Fruit fly (Drosophila melanogaster) whole organism, embryonic: ENCODE measurements around the gene CG3491.
A peak's percentile ranks its signal among the peaks of the same experiment; 100 is the strongest.

Source experiments
- Abd-B ChIP-seq: fragments of 200-800 bp; sonication (Bioruptor generic); optimal IDR thresholded peaks from 2 replicates; lab custom pipeline; 2018; ENCODE audit warnings: missing biosample characterization, mild to moderate bottlenecking, missing genetic modification characterization, moderate library complexity
- B-H2 ChIP-seq: fragments of 200-800 bp; sonication (Bioruptor generic); optimal IDR thresholded peaks from 2 replicates; lab custom pipeline; 2018; ENCODE audit warnings: missing biosample characterization, mild to moderate bottlenecking, missing genetic modification characterization
- Bgb ChIP-seq: fragments of 200-800 bp; sonication (Bioruptor generic); IDR thresholded peaks from 2 replicates; pipeline ENCODE4 v1.3.6; 2022; ENCODE audit warnings: missing biosample characterization, missing genetic modification characterization; ENCODE audit not compliant: partially characterized antibody
- CG10209 ChIP-seq: fragments of 200-800 bp; sonication (Bioruptor generic); optimal IDR thresholded peaks from 3 replicates; lab custom pipeline; 2017; ENCODE audit warnings: missing biosample characterization, mild to moderate bottlenecking, missing genetic modification characterization, missing genetic modification reagents
- CG10267 ChIP-seq: fragments of 200-800 bp; sonication (Bioruptor generic); optimal IDR thresholded peaks from 2 replicates; lab custom pipeline; 2018; ENCODE audit warnings: missing biosample characterization, mild to moderate bottlenecking, missing genetic modification characterization, moderate library complexity
- CG10979 ChIP-seq: fragments of 200-800 bp; sonication (Bioruptor generic); optimal IDR thresholded peaks from 2 replicates; lab custom pipeline; 2018; ENCODE audit warnings: missing biosample characterization, mild to moderate bottlenecking, missing genetic modification characterization, moderate library complexity
- CG14965 ChIP-seq: fragments of 200-800 bp; sonication (Bioruptor generic); optimal IDR thresholded peaks from 2 replicates; lab custom pipeline; 2016; ENCODE audit warnings: missing biosample characterization, missing genetic modification characterization, borderline replicate concordance
- CG15011 ChIP-seq: fragments of 200-800 bp; sonication (Bioruptor generic); optimal IDR thresholded peaks from 3 replicates; lab custom pipeline; 2018; ENCODE audit warnings: missing biosample characterization, mild to moderate bottlenecking, missing genetic modification characterization
- CG15601 ChIP-seq: fragments of 200-800 bp; sonication (Bioruptor generic); optimal IDR thresholded peaks from 3 replicates; lab custom pipeline; 2019; ENCODE audit warnings: missing biosample characterization, mild to moderate bottlenecking, missing genetic modification characterization, moderate library complexity
- CG32532 ChIP-seq: fragments of 200-800 bp; sonication (Bioruptor generic); IDR thresholded peaks from 2 replicates; pipeline ENCODE4 v1.3.6; 2022; ENCODE audit warnings: missing biosample characterization, missing genetic modification characterization
- CG5245 ChIP-seq: fragments of 200-800 bp; sonication (Bioruptor generic); optimal IDR thresholded peaks from 3 replicates; lab custom pipeline; 2016; ENCODE audit warnings: missing biosample characterization, missing genetic modification characterization
- CG7556 ChIP-seq: fragments of 200-800 bp; sonication (Bioruptor generic); optimal IDR thresholded peaks from 2 replicates; lab custom pipeline; 2017; ENCODE audit warnings: missing biosample characterization, mild to moderate bottlenecking, missing genetic modification characterization
- CG7745 ChIP-seq: fragments of 200-800 bp; sonication (Bioruptor generic); optimal IDR thresholded peaks from 2 replicates; lab custom pipeline; 2018; ENCODE audit warnings: missing biosample characterization, mild to moderate bottlenecking, missing genetic modification characterization, moderate library complexity
- CG7963 ChIP-seq: fragments of 200-800 bp; sonication (Bioruptor generic); IDR thresholded peaks from 3 replicates; pipeline ENCODE4 v1.3.6; 2022; ENCODE audit warnings: missing biosample characterization, missing genetic modification characterization; ENCODE audit not compliant: partially characterized antibody
- CTCF ChIP-seq: fragments of 200-800 bp; sonication (Bioruptor generic); optimal IDR thresholded peaks from 2 replicates; lab custom pipeline; 2017; ENCODE audit warnings: missing biosample characterization, mild to moderate bottlenecking, missing genetic modification characterization, moderate library complexity
- CkIIα-i1 ChIP-seq: fragments of 200-800 bp; sonication (Bioruptor generic); IDR thresholded peaks from 2 replicates; pipeline ENCODE4 v1.3.6; 2022; ENCODE audit warnings: missing biosample characterization, missing genetic modification characterization
- HLH4C ChIP-seq: fragments of 200-800 bp; sonication (Bioruptor generic); IDR thresholded peaks from 3 replicates; pipeline ENCODE4 v1.3.6; 2022; ENCODE audit warnings: missing biosample characterization, missing genetic modification characterization; ENCODE audit not compliant: partially characterized antibody
- Mes4 ChIP-seq: fragments of 200-800 bp; sonication (Bioruptor generic); optimal IDR thresholded peaks from 2 replicates; lab custom pipeline; 2016; ENCODE audit warnings: missing biosample characterization, missing genetic modification characterization
- Mrtf ChIP-seq: fragments of 200-800 bp; sonication (Bioruptor generic); IDR thresholded peaks from 3 replicates; pipeline ENCODE4 v1.3.6; 2022; ENCODE audit warnings: missing biosample characterization, missing genetic modification characterization
- Nf-YB ChIP-seq: fragments of 200-800 bp; sonication (Bioruptor generic); optimal IDR thresholded peaks from 3 replicates; lab custom pipeline; 2019; ENCODE audit warnings: missing biosample characterization, mild to moderate bottlenecking, missing genetic modification characterization, moderate library complexity
- al ChIP-seq: fragments of 200-800 bp; sonication (Bioruptor generic); IDR thresholded peaks from 2 replicates; pipeline ENCODE4 v1.3.6; 2022; ENCODE audit warnings: missing biosample characterization, missing genetic modification characterization
- aop ChIP-seq: fragments of 200-800 bp; sonication (Bioruptor generic); IDR thresholded peaks from 2 replicates; pipeline ENCODE4 v1.3.6; 2022; ENCODE audit warnings: missing biosample characterization, missing genetic modification characterization
- br ChIP-seq: fragments of >200 bp; optimal IDR thresholded peaks from 2 replicates; lab custom pipeline; 2017
- chif ChIP-seq, 2 experiments: fragments of 200-800 bp; sonication (Bioruptor generic); optimal IDR thresholded peaks; 3 replicates each; lab custom pipeline; 2016; ENCODE audit warnings: missing biosample characterization in 2 of 2, missing genetic modification characterization in 2 of 2
- chm ChIP-seq: fragments of 200-800 bp; sonication (Bioruptor generic); IDR thresholded peaks from 2 replicates; pipeline ENCODE4 v1.3.6; 2022; ENCODE audit warnings: missing biosample characterization, missing genetic modification characterization
- croc ChIP-seq: fragments of 200-800 bp; sonication (Bioruptor generic); conservative IDR thresholded peaks from 3 replicates; pipeline ENCODE4 v1.3.6; 2022; ENCODE audit warnings: missing biosample characterization, missing genetic modification characterization
- esg ChIP-seq: fragments of 200-800 bp; sonication (Bioruptor generic); conservative IDR thresholded peaks from 2 replicates; pipeline ENCODE4 v1.3.6; 2022; ENCODE audit warnings: missing biosample characterization, missing genetic modification characterization
- ftz-f1 ChIP-seq: fragments of 200-800 bp; sonication (Bioruptor generic); optimal IDR thresholded peaks from 2 replicates; lab custom pipeline; 2016; ENCODE audit warnings: missing biosample characterization, missing genetic modification characterization
- gcm ChIP-seq: fragments of 200-800 bp; sonication (Bioruptor generic); optimal IDR thresholded peaks from 2 replicates; lab custom pipeline; 2019; ENCODE audit warnings: missing biosample characterization, mild to moderate bottlenecking, missing genetic modification characterization, moderate library complexity
- lilli ChIP-seq: fragments of 200-800 bp; sonication (Bioruptor generic); optimal IDR thresholded peaks from 3 replicates; lab custom pipeline; 2016; ENCODE audit warnings: missing biosample characterization, missing genetic modification characterization
- lmd ChIP-seq: fragments of 200-800 bp; sonication (Bioruptor generic); IDR thresholded peaks from 2 replicates; pipeline ENCODE4 v1.3.6; 2022; ENCODE audit warnings: missing biosample characterization, missing genetic modification characterization
- phol ChIP-seq: fragments of 200-800 bp; sonication (Bioruptor generic); optimal IDR thresholded peaks from 3 replicates; lab custom pipeline; 2018; ENCODE audit warnings: missing biosample characterization, mild to moderate bottlenecking, missing genetic modification characterization, moderate library complexity
- rib ChIP-seq: fragments of 200-800 bp; sonication (Bioruptor generic); IDR thresholded peaks from 2 replicates; pipeline ENCODE4 v1.3.6; 2022; ENCODE audit warnings: missing biosample characterization, missing genetic modification characterization
- stwl ChIP-seq: fragments of 200-800 bp; sonication (Bioruptor generic); optimal IDR thresholded peaks from 3 replicates; lab custom pipeline; 2018; ENCODE audit warnings: missing biosample characterization, mild to moderate bottlenecking, missing genetic modification characterization, moderate library complexity
- zen ChIP-seq: fragments of 200-800 bp; sonication (Bioruptor generic); optimal IDR thresholded peaks from 3 replicates; lab custom pipeline; 2018; ENCODE audit warnings: missing biosample characterization, mild to moderate bottlenecking, missing genetic modification characterization, moderate library complexity

The CG3491 gene

DNA sequence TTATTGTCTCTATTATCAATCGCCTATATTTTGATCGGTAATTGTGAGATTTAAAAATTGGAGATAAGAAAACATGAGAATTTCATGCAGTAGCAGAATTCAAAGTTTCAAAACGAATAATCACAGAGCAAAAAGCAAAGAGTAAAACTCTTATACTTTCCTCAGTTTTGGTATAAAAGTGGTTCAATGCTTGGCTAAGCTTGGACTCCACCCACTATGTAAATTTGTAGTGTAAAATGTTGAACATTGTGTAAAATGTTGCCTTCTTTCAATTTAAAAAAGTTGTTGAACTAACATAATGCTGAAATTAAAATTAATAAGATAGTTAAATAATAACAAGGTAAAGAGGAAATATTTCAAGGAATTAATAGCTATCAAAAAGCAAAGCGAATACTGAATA lies 48.4 kb downstream of the CG3491 start (continued):
- TF ChIP-seq lilli, result no peak
- no peak for TF ChIP-seq HLH4C (GFP tag; lab: Robert Waterston, UW)
- no peak for TF ChIP-seq Nf-YB
- TF ChIP-seq Abd-B, result no peak
- no peak for TF ChIP-seq CG14965 (GFP tag; lab: Kevin White, UChicago)
- TF ChIP-seq zen, result no peak
- TF ChIP-seq phol, result no peak
- TF ChIP-seq CG15011 (GFP tag; lab: Kevin White, UChicago), result no peak
- TF ChIP-seq stwl (tag; lab: Kevin White, UChicago), result peak; percentile 77
- no peak for TF ChIP-seq esg
- TF ChIP-seq lmd (GFP tag; lab: Robert Waterston, UW), result no peak
- TF ChIP-seq CG10267 (tag; lab: Kevin White, UChicago), result no peak
- TF ChIP-seq Bgb (GFP tag; lab: Robert Waterston, UW), result peak; percentile 55
- TF ChIP-seq CG7556 (GFP tag; lab: Kevin White, UChicago), result no peak
- no peak for TF ChIP-seq CkIIα-i1 (GFP tag; lab: Robert Waterston, UW)
- no peak for TF ChIP-seq CG10979 (tag; lab: Kevin White, UChicago)
- no peak for TF ChIP-seq rib (GFP tag; lab: Robert Waterston, UW)
- TF ChIP-seq Mrtf (GFP tag; lab: Robert Waterston, UW), result no peak
- no peak for TF ChIP-seq ftz-f1 (GFP tag; lab: Kevin White, UChicago)
- TF ChIP-seq gcm (GFP tag; lab: Kevin White, UChicago), result no peak
- TF ChIP-seq br (lab: Kevin White, UChicago), result no peak
- TF ChIP-seq CG7745 (tag; lab: Kevin White, UChicago), result no peak
- TF ChIP-seq chm (GFP tag; lab: Robert Waterston, UW), result no peak
- no peak for TF ChIP-seq CG32532 (GFP tag; lab: Robert Waterston, UW)
- no peak for TF ChIP-seq CG7963 (GFP tag; lab: Robert Waterston, UW)
- no peak for TF ChIP-seq al
- TF ChIP-seq CG10209 (GFP tag; lab: Kevin White, UChicago), result no peak
- TF ChIP-seq CTCF (GFP tag; lab: Kevin White, UChicago), result peak; percentile 66
- no peak for TF ChIP-seq B-H2
- no peak for TF ChIP-seq croc
- TF ChIP-seq CG15601 (tag; lab: Kevin White, UChicago), result peak; percentile 54
- no peak for TF ChIP-seq chif (GFP tag; optimal IDR thresholded peaks at IDR 0.05; lab: Kevin White, UChicago)
- TF ChIP-seq Mes4 (GFP tag; lab: Kevin White, UChicago), result no peak
- no peak for TF ChIP-seq CG5245 (GFP tag; lab: Kevin White, UChicago)
- no peak for TF ChIP-seq aop (GFP tag; lab: Robert Waterston, UW)
- TF ChIP-seq, all 482 proteins: peak for 9
